Worm (Caenorhabditis elegans) whole organism, L4 larva: ENCODE results near the gene Y45F3A.5.

Experiments used
- aha-1 ChIP-seq: fragments of 150-350 bp; peaks from one replicate; lab custom pipeline; 2014; ENCODE audit warnings: missing biosample characterization, missing genetic modification characterization
- aly-2 ChIP-seq: sonication (generic microtip); optimal IDR thresholded peaks from 2 replicates; lab custom pipeline; 2018; ENCODE audit warnings: missing biosample characterization, missing genetic modification characterization
- hif-1 ChIP-seq, 2 experiments: sonication (generic microtip); optimal IDR thresholded peaks; 2 replicates each; lab custom pipeline; 2016 to 2017; ENCODE audit warnings: missing compliant biosample characterization in 2 of 2, missing genetic modification characterization in 2 of 2, missing genetic modification reagents in 2 of 2, missing genotype in 2 of 2, mild to moderate bottlenecking in 1 of 2
- lsy-2 ChIP-seq, 2 experiments: fragments of 150-350 bp in 1 of 2; sonication (generic microtip) in 1 of 2; optimal IDR thresholded peaks; 2 replicates each; lab custom pipeline; 2014 to 2017; ENCODE audit warnings: missing biosample characterization in 2 of 2, missing genetic modification characterization in 2 of 2
- mxl-3 ChIP-seq: fragments of 200-800 bp; sonication (Bioruptor generic); optimal IDR thresholded peaks from 2 replicates; lab custom pipeline; 2018; ENCODE audit warnings: mild to moderate bottlenecking, missing genetic modification characterization, missing compliant biosample characterization
- nhr-237 ChIP-seq: sonication (generic microtip); optimal IDR thresholded peaks from 2 replicates; lab custom pipeline; 2017; ENCODE audit warnings: missing biosample characterization, missing genetic modification characterization
- pqm-1 ChIP-seq: sonication (generic microtip); optimal IDR thresholded peaks from 2 replicates; lab custom pipeline; 2017; ENCODE audit warnings: missing biosample characterization, missing genetic modification characterization
- skn-1 ChIP-seq: fragments of 150-350 bp; optimal IDR thresholded peaks from 2 replicates; lab custom pipeline; 2014; ENCODE audit warnings: missing biosample characterization, missing genetic modification characterization
- zag-1 ChIP-seq: fragments of 150-350 bp; optimal IDR thresholded peaks from 2 replicates; lab custom pipeline; 2014; ENCODE audit warnings: missing biosample characterization, missing genetic modification characterization

- TF ChIP-seq skn-1 (no peak), aha-1 (tag; lab: Kevin White, UChicago) (no peak), lsy-2 (tag; optimal IDR thresholded peaks at IDR 0.05; lab: Kevin White, UChicago) (no peak), nhr-237 (tag; lab: Kevin White, UChicago) (no peak), hif-1 (tag; optimal IDR thresholded peaks at IDR 0.05; lab: Kevin White, UChicago) (no peak), pqm-1 (no peak), zag-1 (tag; lab: Kevin White, UChicago) (no peak), mxl-3 (no peak), aly-2 (no peak)
Measured at ce11 chrIII:10615166-10615565, 29.0 kb upstream of the Y45F3A.5 start, which contains the start of gene mrpl-22.
